Worm (Caenorhabditis elegans) whole organism, midembryonic: ENCODE data around the gene W06H8.6.

Experiments used
- T22C8.4 ChIP-seq: fragments of 200-800 bp; sonication (Bioruptor generic); IDR thresholded peaks from 2 replicates; pipeline ENCODE4 v1.3.6; 2022; ENCODE audit warnings: missing genetic modification characterization, missing compliant biosample characterization
- cog-1 ChIP-seq: sonication (generic microtip); optimal IDR thresholded peaks from 2 replicates; lab custom pipeline; 2016; ENCODE audit warnings: missing genetic modification characterization, missing compliant biosample characterization
- flt-1 ChIP-seq: fragments of 200-800 bp; sonication (Bioruptor generic); IDR thresholded peaks from 2 replicates; pipeline ENCODE4 v1.3.6; 2022; ENCODE audit warnings: missing genetic modification characterization, missing compliant biosample characterization
- klf-2 ChIP-seq: fragments of 200-800 bp; sonication (Bioruptor generic); conservative IDR thresholded peaks from 2 replicates; pipeline ENCODE4 v1.3.6; 2022; ENCODE audit warnings: missing genetic modification reagents, missing genetic modification characterization, missing compliant biosample characterization
- med-1 ChIP-seq: sonication (generic microtip); optimal IDR thresholded peaks from 2 replicates; lab custom pipeline; 2017; ENCODE audit warnings: missing genetic modification characterization, mild to moderate bottlenecking, missing compliant biosample characterization, antibody characterized with exemption, missing genetic modification reagents; ENCODE audit not compliant: insufficient read depth
- ref-1 ChIP-seq: fragments of 200-800 bp; sonication (Bioruptor generic); conservative IDR thresholded peaks from 2 replicates; pipeline ENCODE4 v1.3.6; 2022; ENCODE audit warnings: missing genetic modification reagents, missing genetic modification characterization, missing compliant biosample characterization
- tab-1 ChIP-seq: fragments of 200-800 bp; sonication (Bioruptor generic); IDR thresholded peaks from 2 replicates; pipeline ENCODE4 v1.3.6; 2022; ENCODE audit warnings: missing genetic modification characterization, missing compliant biosample characterization
- ztf-23 ChIP-seq: fragments of 200-800 bp; sonication (Bioruptor generic); IDR thresholded peaks from 2 replicates; pipeline ENCODE4 v1.3.6; 2022; ENCODE audit warnings: missing genetic modification reagents, missing genetic modification characterization, missing compliant biosample characterization
- ztf-29 ChIP-seq: fragments of 200-800 bp; sonication (Bioruptor generic); IDR thresholded peaks from 2 replicates; pipeline ENCODE4 v1.3.6; 2022; ENCODE audit warnings: missing genetic modification reagents, missing genetic modification characterization, missing compliant biosample characterization

- no peak for TF ChIP-seq flt-1 (GFP tag; lab: Robert Waterston, UW)
- TF ChIP-seq klf-2 (GFP tag; lab: Robert Waterston, UW) = no peak
- TF ChIP-seq ztf-23 (GFP tag; lab: Robert Waterston, UW) = no peak
- no peak for TF ChIP-seq tab-1 (GFP tag; lab: Robert Waterston, UW)
- no peak for TF ChIP-seq med-1 (GFP tag; lab: Kevin White, UChicago)
- TF ChIP-seq ztf-29 = no peak
- TF ChIP-seq cog-1 = no peak
- no peak for TF ChIP-seq T22C8.4 (GFP tag; lab: Robert Waterston, UW)
- no peak for TF ChIP-seq ref-1 (GFP tag; lab: Robert Waterston, UW)
Measured at ce11 chrV:6202573-6202972, 24.2 kb downstream of the W06H8.6 start, which contains the start of gene ttn-1.
